Worm (Caenorhabditis elegans) whole organism, L4/young adult: ENCODE data around the gene fbxa-201.

Source experiments
- W03F9.2 ChIP-seq: fragments of 150-350 bp; optimal IDR thresholded peaks from 2 replicates; lab custom pipeline; 2014; ENCODE audit warnings: missing biosample characterization, missing genetic modification characterization
- dao-5 ChIP-seq: sonication (generic microtip); optimal IDR thresholded peaks from 2 replicates; lab custom pipeline; 2016; ENCODE audit warnings: missing genotype, missing genetic modification characterization, moderate library complexity, missing compliant biosample characterization
- him-1 ChIP-seq: sonication (generic microtip); optimal IDR thresholded peaks from 2 replicates; lab custom pipeline; 2016; ENCODE audit warnings: missing genotype, missing genetic modification reagents, missing genetic modification characterization, missing compliant biosample characterization

Gene fbxa-201

DNA sequence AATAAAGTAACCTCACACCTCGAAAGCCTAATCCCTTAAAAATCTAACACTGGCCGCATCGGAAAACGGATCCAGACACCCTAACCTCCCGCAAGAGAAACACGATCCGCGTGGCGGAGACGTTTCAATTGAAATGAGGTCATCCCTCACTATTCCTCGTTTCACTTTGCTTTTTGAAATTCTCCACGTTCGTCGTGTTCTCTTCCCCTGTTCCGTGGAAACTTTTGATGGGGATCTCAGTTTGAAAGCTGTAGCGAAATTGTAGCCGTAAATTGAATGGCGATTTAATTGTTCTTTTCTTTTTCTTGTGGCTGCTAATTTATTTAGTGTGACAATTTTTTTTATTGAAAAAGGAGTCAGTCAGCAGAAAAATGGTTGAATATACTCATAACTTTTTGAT is 6.3 kb upstream of the fbxa-201 start:
- TF ChIP-seq dao-5 (tag; lab: Kevin White, UChicago): no peak
- TF ChIP-seq W03F9.2 (tag; lab: Kevin White, UChicago): no peak

DNA sequence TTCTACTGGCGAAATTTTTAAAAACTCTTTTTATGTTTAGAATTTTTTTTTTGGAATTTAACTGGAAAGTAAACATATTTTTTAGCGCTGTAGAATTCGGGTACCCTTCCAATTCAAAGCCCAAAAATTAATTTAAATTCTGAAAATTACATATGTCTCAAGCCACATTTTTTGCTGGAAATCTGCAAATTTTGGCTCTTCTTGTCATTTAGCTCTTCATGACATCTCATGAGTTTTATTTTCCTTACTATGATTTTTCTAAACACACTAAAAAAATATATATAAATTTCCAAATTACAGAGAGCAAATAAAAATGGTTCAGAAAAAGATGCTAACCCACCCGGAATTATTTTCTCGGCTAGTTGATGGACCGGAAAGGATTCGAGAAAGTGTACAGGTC is 5.9 kb upstream of the fbxa-201 start, which contains the start of gene acs-3:
Gene acs-3 (plus strand): TSS at position 301 of the 400 bp plus-strand sequence.
- TF ChIP-seq W03F9.2 (tag; lab: Kevin White, UChicago): no peak
- TF ChIP-seq him-1 (tag; lab: Kevin White, UChicago): no peak
- TF ChIP-seq dao-5 (tag; lab: Kevin White, UChicago): no peak

DNA sequence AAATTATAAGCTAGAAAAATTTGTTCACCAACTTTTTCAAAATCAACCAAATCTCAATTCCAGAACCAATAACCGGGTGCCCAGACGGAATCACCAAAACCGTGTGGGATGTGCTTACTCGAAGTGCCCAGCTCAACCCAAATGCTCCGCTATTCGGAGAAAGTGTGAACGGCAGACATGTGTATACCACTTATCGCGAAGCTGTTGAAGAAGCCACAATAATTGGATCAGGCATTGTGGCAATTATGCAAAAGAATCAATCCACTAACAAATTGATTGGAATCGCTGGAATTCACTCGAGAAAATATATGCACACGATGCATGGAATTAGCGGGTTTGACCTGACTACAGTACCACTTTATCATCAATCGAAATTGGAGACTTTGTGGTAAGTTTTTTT is 5.5 kb upstream of the fbxa-201 start:
- TF ChIP-seq him-1 (tag; lab: Kevin White, UChicago) (no peak), W03F9.2 (tag; lab: Kevin White, UChicago) (no peak), dao-5 (tag; lab: Kevin White, UChicago) (no peak)

DNA sequence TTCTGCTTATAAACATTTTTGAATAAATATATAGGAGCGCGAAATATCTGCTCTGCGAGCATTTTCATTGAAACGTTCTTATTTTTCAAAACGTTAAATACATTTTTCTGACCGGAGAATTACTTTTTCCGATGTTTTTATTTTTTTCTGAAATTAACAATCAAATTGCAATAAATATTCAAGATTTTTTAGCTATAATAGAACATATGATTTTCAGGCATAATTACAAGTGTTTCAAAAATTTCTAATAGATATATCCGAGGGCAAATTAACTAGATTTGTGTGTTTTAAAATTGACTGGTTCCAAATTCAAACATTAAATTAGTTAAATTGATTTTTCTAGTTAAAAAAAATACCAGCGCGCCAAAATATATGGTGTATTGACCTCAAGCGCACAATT is 3.8 kb downstream of the fbxa-201 start, which contains the start of gene T08B1.4:
Gene T08B1.4 (plus strand): TSS at position 301 of the 400 bp plus-strand sequence.
- TF ChIP-seq W03F9.2 (tag; lab: Kevin White, UChicago) (no peak), him-1 (tag; lab: Kevin White, UChicago) (no peak), dao-5 (tag; lab: Kevin White, UChicago) (no peak)

ce11 chrV:1986954-1987353 is 11.8 kb downstream of the fbxa-201 start, which contains the start of gene T08B1.1:
T08B1.1 (minus strand) TSS chrV:1987045.
- TF ChIP-seq him-1 (tag; lab: Kevin White, UChicago) (no peak), dao-5 (tag; lab: Kevin White, UChicago) (no peak), W03F9.2 (tag; lab: Kevin White, UChicago) (no peak)

DNA sequence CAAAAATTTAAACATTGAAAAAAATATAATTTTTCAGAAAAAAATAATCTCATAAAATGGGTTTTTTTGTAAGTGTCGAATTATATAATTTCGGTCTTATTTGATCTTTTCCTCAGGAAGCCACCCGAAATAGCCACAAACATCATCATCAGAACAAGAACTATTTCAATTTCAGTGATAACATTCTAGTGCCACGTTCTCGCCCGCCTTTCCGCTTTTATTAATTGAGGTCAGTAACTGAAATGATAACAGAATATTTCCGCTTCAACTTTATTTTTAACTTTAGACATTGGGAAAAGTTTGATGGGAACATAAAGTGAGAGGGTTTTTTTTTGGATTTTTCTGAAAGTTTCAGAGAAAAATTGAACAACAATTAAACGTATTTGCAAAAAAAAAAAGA is 14.1 kb downstream of the fbxa-201 start:
- TF ChIP-seq dao-5 (tag; lab: Kevin White, UChicago) (no peak), him-1 (tag; lab: Kevin White, UChicago) (no peak), W03F9.2 (tag; lab: Kevin White, UChicago) (no peak)

ce11 chrV:1991381-1991780 is 16.2 kb downstream of the fbxa-201 start:
- TF ChIP-seq him-1 (tag; lab: Kevin White, UChicago) (no peak), W03F9.2 (tag; lab: Kevin White, UChicago) (no peak), dao-5 (tag; lab: Kevin White, UChicago) (no peak)

DNA sequence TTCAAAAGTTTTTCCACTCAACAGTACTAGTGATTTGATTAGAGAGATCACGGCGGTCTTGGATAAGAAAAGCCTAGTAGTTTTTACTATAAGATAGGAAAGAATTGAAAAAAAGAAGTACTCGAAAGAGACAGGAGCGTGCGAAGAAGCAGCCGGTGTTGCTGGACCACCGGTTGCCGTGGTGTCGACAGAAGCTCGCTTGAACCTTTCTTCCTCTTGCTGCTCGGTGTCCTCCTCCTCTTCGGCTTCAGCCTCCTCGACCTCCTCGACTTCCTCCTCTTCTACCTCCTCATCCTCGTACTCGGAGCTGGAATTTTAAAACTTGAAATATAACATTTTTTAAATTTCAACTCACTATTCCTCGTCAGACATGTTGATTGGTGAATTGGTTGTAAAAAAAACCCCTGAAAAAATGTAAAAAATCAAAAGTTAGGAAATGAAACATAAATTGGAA is 17.4 kb downstream of the fbxa-201 start, which contains the start of gene tnt-4:
Gene tnt-4 (minus strand): TSS at position 404 of the 454 bp plus-strand sequence.
- TF ChIP-seq him-1 (tag; lab: Kevin White, UChicago): no peak
- no peak for TF ChIP-seq W03F9.2 (tag; lab: Kevin White, UChicago)
- TF ChIP-seq dao-5 (tag; lab: Kevin White, UChicago): no peak

- TF ChIP-seq him-1 (tag; lab: Kevin White, UChicago): no peak
- no peak for TF ChIP-seq W03F9.2 (tag; lab: Kevin White, UChicago)
- TF ChIP-seq dao-5 (tag; lab: Kevin White, UChicago): no peak
Observed at ce11 chrV:1998358-1998757, 23.2 kb downstream of the fbxa-201 start.

ce11 chrV:1999531-2000094 is 24.5 kb downstream of the fbxa-201 start, which contains the start of gene alh-5:
alh-5 (minus strand) TSS chrV:1999581.
- no peak for TF ChIP-seq dao-5 (tag; lab: Kevin White, UChicago)
- no peak for TF ChIP-seq him-1 (tag; lab: Kevin White, UChicago)
- no peak for TF ChIP-seq W03F9.2 (tag; lab: Kevin White, UChicago)

ce11 chrV:2004229-2004628 is 29.1 kb downstream of the fbxa-201 start, which contains the start of gene clec-206:
clec-206 (minus strand) TSS chrV:2004329.
- no peak for TF ChIP-seq dao-5 (tag; lab: Kevin White, UChicago)
- TF ChIP-seq W03F9.2 (tag; lab: Kevin White, UChicago): no peak
- TF ChIP-seq him-1 (tag; lab: Kevin White, UChicago): no peak

ce11 chrV:2004659-2005058 is 29.5 kb downstream of the fbxa-201 start, which contains the start of gene cysl-4:
cysl-4 (plus strand) TSS chrV:2004959.
- TF ChIP-seq W03F9.2 (tag; lab: Kevin White, UChicago) (no peak), dao-5 (tag; lab: Kevin White, UChicago) (no peak), him-1 (tag; lab: Kevin White, UChicago) (no peak)

DNA sequence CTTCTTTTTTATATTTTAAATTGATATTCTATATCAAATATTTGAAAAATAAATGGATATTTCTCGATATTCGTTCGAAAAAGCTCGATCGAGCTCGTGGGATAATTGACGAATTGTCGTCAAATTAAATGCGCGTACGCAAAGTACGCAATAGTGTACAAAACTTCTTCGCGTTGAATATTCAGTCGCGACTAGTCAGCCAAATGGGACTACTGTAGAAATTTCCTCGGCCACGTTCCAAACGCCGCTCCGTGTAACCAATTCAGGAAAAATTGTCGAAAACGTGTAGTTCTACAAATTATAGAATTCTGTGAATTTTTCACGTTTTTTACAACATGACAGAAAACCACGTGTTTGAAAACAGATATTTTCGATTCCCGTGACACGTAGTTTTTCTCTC is 33.3 kb downstream of the fbxa-201 start:
- TF ChIP-seq W03F9.2 (tag; lab: Kevin White, UChicago) (peak; percentile 19), dao-5 (tag; lab: Kevin White, UChicago) (no peak), him-1 (tag; lab: Kevin White, UChicago) (peak; percentile 1)

ce11 chrV:2011777-2012176 is 36.6 kb downstream of the fbxa-201 start, which contains the start of gene F59A7.7:
F59A7.7 (plus strand) TSS chrV:2012077.
- TF ChIP-seq W03F9.2 (tag; lab: Kevin White, UChicago) (no peak), dao-5 (tag; lab: Kevin White, UChicago) (no peak), him-1 (tag; lab: Kevin White, UChicago) (no peak)
